Worm (Caenorhabditis elegans) whole organism, midembryonic: ENCODE data around the gene rol-1.

Experiments used
- T22C8.4 ChIP-seq: fragments of 200-800 bp; sonication (Bioruptor generic); IDR thresholded peaks from 2 replicates; pipeline ENCODE4 v1.3.6; 2022; ENCODE audit warnings: missing genetic modification characterization, missing compliant biosample characterization
- cog-1 ChIP-seq: sonication (generic microtip); optimal IDR thresholded peaks from 2 replicates; lab custom pipeline; 2016; ENCODE audit warnings: missing genetic modification characterization, missing compliant biosample characterization
- flt-1 ChIP-seq: fragments of 200-800 bp; sonication (Bioruptor generic); IDR thresholded peaks from 2 replicates; pipeline ENCODE4 v1.3.6; 2022; ENCODE audit warnings: missing genetic modification characterization, missing compliant biosample characterization
- med-1 ChIP-seq: sonication (generic microtip); optimal IDR thresholded peaks from 2 replicates; lab custom pipeline; 2017; ENCODE audit warnings: missing genetic modification characterization, mild to moderate bottlenecking, missing compliant biosample characterization, antibody characterized with exemption, missing genetic modification reagents; ENCODE audit not compliant: insufficient read depth
- ref-1 ChIP-seq: fragments of 200-800 bp; sonication (Bioruptor generic); conservative IDR thresholded peaks from 2 replicates; pipeline ENCODE4 v1.3.6; 2022; ENCODE audit warnings: missing genetic modification reagents, missing genetic modification characterization, missing compliant biosample characterization
- tab-1 ChIP-seq: fragments of 200-800 bp; sonication (Bioruptor generic); IDR thresholded peaks from 2 replicates; pipeline ENCODE4 v1.3.6; 2022; ENCODE audit warnings: missing genetic modification characterization, missing compliant biosample characterization
- ztf-23 ChIP-seq: fragments of 200-800 bp; sonication (Bioruptor generic); IDR thresholded peaks from 2 replicates; pipeline ENCODE4 v1.3.6; 2022; ENCODE audit warnings: missing genetic modification reagents, missing genetic modification characterization, missing compliant biosample characterization
- ztf-29 ChIP-seq: fragments of 200-800 bp; sonication (Bioruptor generic); IDR thresholded peaks from 2 replicates; pipeline ENCODE4 v1.3.6; 2022; ENCODE audit warnings: missing genetic modification reagents, missing genetic modification characterization, missing compliant biosample characterization

DNA sequence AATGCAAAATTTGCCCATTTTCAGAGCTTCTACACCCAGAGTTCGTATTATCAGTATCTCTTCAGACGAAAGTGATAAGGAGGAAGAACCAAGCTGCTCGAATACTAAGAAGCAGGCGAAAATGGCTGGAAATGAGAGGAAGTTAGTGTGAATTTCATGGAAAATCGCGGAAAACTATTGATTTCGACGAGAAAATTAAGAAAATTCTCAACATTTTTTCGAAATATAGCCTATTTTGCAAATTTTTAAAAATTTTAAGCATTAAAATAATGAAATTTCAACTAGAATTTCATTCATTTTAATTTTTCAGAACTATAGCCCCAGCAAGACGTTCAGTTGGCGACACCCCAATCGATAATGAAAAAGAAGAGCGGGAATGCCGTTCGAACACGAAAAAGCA is 28.8 kb upstream of the rol-1 start:
- no peak for TF ChIP-seq ztf-23 (GFP tag; lab: Robert Waterston, UW)
- TF ChIP-seq cog-1, result no peak
- TF ChIP-seq ref-1 (GFP tag; lab: Robert Waterston, UW), result no peak
- TF ChIP-seq flt-1 (GFP tag; lab: Robert Waterston, UW), result no peak
- TF ChIP-seq tab-1, result no peak
- no peak for TF ChIP-seq ztf-29
- no peak for TF ChIP-seq med-1 (GFP tag; lab: Kevin White, UChicago)
- TF ChIP-seq T22C8.4 (GFP tag; lab: Robert Waterston, UW), result no peak
